Fruit fly (Drosophila melanogaster) whole organism, prepupa: ENCODE results near the gene Actbeta.

ENCODE experiments used
- Blimp-1 ChIP-seq: fragments of 200-800 bp; sonication (Bioruptor generic); optimal IDR thresholded peaks from 3 replicates; lab custom pipeline; 2017; ENCODE audit warnings: missing biosample characterization, missing genetic modification characterization, mild to moderate bottlenecking, moderate library complexity, missing genetic modification reagents
- CG10669 ChIP-seq: fragments of 200-800 bp; sonication (Bioruptor generic); optimal IDR thresholded peaks from 3 replicates; lab custom pipeline; 2018; ENCODE audit warnings: missing biosample characterization, mild to moderate bottlenecking, missing genetic modification characterization, moderate library complexity
- CG11294 ChIP-seq: fragments of 200-800 bp; sonication (Bioruptor generic); IDR thresholded peaks from 2 replicates; pipeline ENCODE4 v1.3.6; 2022; ENCODE audit warnings: missing biosample characterization, missing genetic modification characterization
- CG11762 ChIP-seq: fragments of 200-800 bp; sonication (Bioruptor generic); optimal IDR thresholded peaks from 3 replicates; lab custom pipeline; 2016; ENCODE audit warnings: missing biosample characterization, missing genetic modification characterization; ENCODE audit not compliant: insufficient read depth
- CG11902 ChIP-seq: fragments of 200-800 bp; sonication (Bioruptor generic); optimal IDR thresholded peaks from 3 replicates; lab custom pipeline; 2016; ENCODE audit warnings: missing biosample characterization, missing genetic modification characterization
- CG15336 ChIP-seq: fragments of 200-800 bp; sonication (Bioruptor generic); IDR thresholded peaks from 2 replicates; pipeline ENCODE4 v1.3.6; 2022; ENCODE audit warnings: missing biosample characterization, missing genetic modification characterization
- CG1621 ChIP-seq: fragments of 200-800 bp; sonication (Bioruptor generic); optimal IDR thresholded peaks from 3 replicates; lab custom pipeline; 2018; ENCODE audit warnings: missing biosample characterization, mild to moderate bottlenecking, missing genetic modification characterization
- CG16779 ChIP-seq: fragments of 200-800 bp; sonication (Bioruptor generic); optimal IDR thresholded peaks from 3 replicates; lab custom pipeline; 2017; ENCODE audit warnings: missing biosample characterization, mild to moderate bottlenecking, missing genetic modification characterization
- CG3032 ChIP-seq: fragments of 200-800 bp; optimal IDR thresholded peaks from 2 replicates; lab custom pipeline; 2019; ENCODE audit warnings: missing biosample characterization, mild to moderate bottlenecking, missing genetic modification characterization, moderate library complexity
- CG31627 ChIP-seq: fragments of 200-800 bp; sonication (Bioruptor generic); optimal IDR thresholded peaks from 3 replicates; lab custom pipeline; 2016; ENCODE audit warnings: missing biosample characterization, missing genetic modification characterization
- CG4318 ChIP-seq: fragments of 200-800 bp; sonication (Bioruptor generic); optimal IDR thresholded peaks from 3 replicates; lab custom pipeline; 2017; ENCODE audit warnings: missing biosample characterization, mild to moderate bottlenecking, missing genetic modification characterization
- CG6163 ChIP-seq: fragments of 200-800 bp; sonication (Bioruptor generic); IDR thresholded peaks from 3 replicates; pipeline ENCODE4 v1.3.6; 2022; ENCODE audit warnings: missing biosample characterization, missing genetic modification characterization
- CG6276 ChIP-seq: fragments of 200-800 bp; sonication (Bioruptor generic); optimal IDR thresholded peaks from 2 replicates; lab custom pipeline; 2017; ENCODE audit warnings: missing biosample characterization, mild to moderate bottlenecking, missing genetic modification characterization
- CG6792 ChIP-seq: fragments of 200-800 bp; sonication (Bioruptor generic); optimal IDR thresholded peaks from 3 replicates; lab custom pipeline; 2016; ENCODE audit warnings: missing biosample characterization, missing genetic modification characterization
- CG6808 ChIP-seq: fragments of 200-800 bp; sonication (Bioruptor generic); optimal IDR thresholded peaks from 3 replicates; lab custom pipeline; 2017; ENCODE audit warnings: missing biosample characterization, missing genetic modification characterization, mild to moderate bottlenecking, moderate library complexity, missing genetic modification reagents
- CG6854 ChIP-seq: fragments of 200-800 bp; sonication (Bioruptor generic); optimal IDR thresholded peaks from 2 replicates; lab custom pipeline; 2017; ENCODE audit warnings: missing biosample characterization, mild to moderate bottlenecking, missing genetic modification characterization
- CG7368 ChIP-seq: fragments of 200-800 bp; sonication (Bioruptor generic); optimal IDR thresholded peaks from 3 replicates; lab custom pipeline; 2016; ENCODE audit warnings: missing biosample characterization, missing genetic modification characterization
- CG8119 ChIP-seq: fragments of 200-800 bp; sonication (Bioruptor generic); IDR thresholded peaks from 3 replicates; pipeline ENCODE4 v1.3.6; 2022; ENCODE audit warnings: missing biosample characterization, missing genetic modification characterization
- CG8632 ChIP-seq: fragments of 200-800 bp; sonication (Bioruptor generic); optimal IDR thresholded peaks from 3 replicates; lab custom pipeline; 2016; ENCODE audit warnings: missing biosample characterization, missing genetic modification characterization
- Eip75B ChIP-seq: fragments of 200-800 bp; sonication (Bioruptor generic); optimal IDR thresholded peaks from 3 replicates; lab custom pipeline; 2016; ENCODE audit warnings: missing biosample characterization, missing genetic modification characterization
- Eip78C ChIP-seq: fragments of 200-800 bp; sonication (Bioruptor generic); peaks from one replicate; lab custom pipeline; 2016; ENCODE audit warnings: missing biosample characterization, missing genetic modification characterization
- Eip93F ChIP-seq: fragments of 200-800 bp; sonication (Bioruptor generic); optimal IDR thresholded peaks from 2 replicates; lab custom pipeline; 2016; ENCODE audit warnings: missing biosample characterization, mild to moderate bottlenecking, missing genetic modification characterization
- Ets96B ChIP-seq: fragments of 200-800 bp; optimal IDR thresholded peaks from 2 replicates; lab custom pipeline; 2019; ENCODE audit warnings: missing biosample characterization, mild to moderate bottlenecking, missing genetic modification characterization, moderate library complexity
- Gug ChIP-seq: fragments of 200-800 bp; sonication (Bioruptor generic); IDR thresholded peaks from 2 replicates; pipeline ENCODE4 v1.3.6; 2022; ENCODE audit warnings: missing biosample characterization, missing genetic modification characterization
- Hr38 ChIP-seq: sonication (Bioruptor generic); optimal IDR thresholded peaks from 2 replicates; lab custom pipeline; 2016; ENCODE audit warnings: missing biosample characterization, missing genetic modification characterization
- Hr39 ChIP-seq: fragments of 200-800 bp; sonication (Bioruptor generic); optimal IDR thresholded peaks from 2 replicates; lab custom pipeline; 2016; ENCODE audit warnings: missing biosample characterization, missing genetic modification characterization
- Hr4 ChIP-seq: fragments of 200-800 bp; sonication (Bioruptor generic); optimal IDR thresholded peaks from 3 replicates; lab custom pipeline; 2016; ENCODE audit warnings: missing biosample characterization, missing genetic modification characterization
- Lpt ChIP-seq: fragments of 200-800 bp; sonication (Bioruptor generic); optimal IDR thresholded peaks from 3 replicates; lab custom pipeline; 2016; ENCODE audit warnings: missing biosample characterization, missing genetic modification characterization
- OdsH ChIP-seq: fragments of 200-800 bp; sonication (Bioruptor generic); optimal IDR thresholded peaks from 3 replicates; lab custom pipeline; 2016; ENCODE audit warnings: missing biosample characterization, missing genetic modification characterization
- Smox ChIP-seq: fragments of 200-800 bp; sonication (Bioruptor generic); optimal IDR thresholded peaks from 3 replicates; lab custom pipeline; 2016; ENCODE audit warnings: missing biosample characterization, missing genetic modification characterization
- Sox102F ChIP-seq: fragments of 200-800 bp; sonication (Bioruptor generic); optimal IDR thresholded peaks from 2 replicates; lab custom pipeline; 2016; ENCODE audit warnings: missing biosample characterization, mild to moderate bottlenecking, missing genetic modification characterization
- Sox15 ChIP-seq: fragments of 200-800 bp; sonication (Bioruptor generic); optimal IDR thresholded peaks from 3 replicates; lab custom pipeline; 2016; ENCODE audit warnings: missing biosample characterization, missing genetic modification characterization
- achi ChIP-seq: fragments of 200-800 bp; sonication (Bioruptor generic); optimal IDR thresholded peaks from 3 replicates; lab custom pipeline; 2016; ENCODE audit warnings: missing biosample characterization, missing genetic modification characterization
- acj6 ChIP-seq: fragments of 200-800 bp; sonication (Bioruptor generic); optimal IDR thresholded peaks from 3 replicates; lab custom pipeline; 2016; ENCODE audit warnings: missing biosample characterization, missing genetic modification characterization
- cyc ChIP-seq: fragments of 200-800 bp; sonication (Bioruptor generic); optimal IDR thresholded peaks from 3 replicates; lab custom pipeline; 2016; ENCODE audit warnings: missing biosample characterization, missing genetic modification characterization
- dac ChIP-seq: fragments of 200-800 bp; sonication (Bioruptor generic); optimal IDR thresholded peaks from 2 replicates; lab custom pipeline; 2017; ENCODE audit warnings: missing biosample characterization, mild to moderate bottlenecking, missing genetic modification characterization
- dsx ChIP-seq: fragments of 200-800 bp; optimal IDR thresholded peaks from 3 replicates; lab custom pipeline; 2019; ENCODE audit warnings: missing biosample characterization, mild to moderate bottlenecking, missing genetic modification characterization, moderate library complexity; ENCODE audit not compliant: poor library complexity, severe bottlenecking
- esn ChIP-seq: fragments of 200-800 bp; sonication (Bioruptor generic); optimal IDR thresholded peaks from 2 replicates; lab custom pipeline; 2016; ENCODE audit warnings: missing biosample characterization, mild to moderate bottlenecking, missing genetic modification characterization, moderate library complexity
- fd59A ChIP-seq: fragments of 200-800 bp; sonication (Bioruptor generic); optimal IDR thresholded peaks from 2 replicates; lab custom pipeline; 2017; ENCODE audit warnings: missing biosample characterization, mild to moderate bottlenecking, missing genetic modification characterization, missing genetic modification reagents
- fd85E ChIP-seq: fragments of 200-800 bp; sonication (Bioruptor generic); optimal IDR thresholded peaks from 3 replicates; lab custom pipeline; 2016; ENCODE audit warnings: missing biosample characterization, missing genetic modification characterization
- fkh ChIP-seq: fragments of 200-800 bp; sonication (Bioruptor generic); optimal IDR thresholded peaks from 3 replicates; lab custom pipeline; 2017; ENCODE audit warnings: missing biosample characterization, mild to moderate bottlenecking, missing genetic modification characterization, moderate library complexity
- lz ChIP-seq: fragments of 200-800 bp; sonication (Bioruptor generic); optimal IDR thresholded peaks from 3 replicates; lab custom pipeline; 2016; ENCODE audit warnings: missing biosample characterization, missing genetic modification characterization
- net ChIP-seq: fragments of 200-800 bp; sonication (Bioruptor generic); optimal IDR thresholded peaks from 3 replicates; lab custom pipeline; 2016; ENCODE audit warnings: missing biosample characterization, missing genetic modification characterization
- pdm3 ChIP-seq: fragments of 200-800 bp; sonication (Bioruptor generic); optimal IDR thresholded peaks from 3 replicates; lab custom pipeline; 2016; ENCODE audit warnings: missing biosample characterization, missing genetic modification characterization
- salr ChIP-seq, 2 experiments: fragments of 200-800 bp; sonication (Bioruptor generic); optimal IDR thresholded peaks; 3 replicates each; lab custom pipeline; 2016 to 2018; ENCODE audit warnings: missing biosample characterization in 2 of 2, missing genetic modification characterization in 2 of 2, mild to moderate bottlenecking in 1 of 2
- spab ChIP-seq: fragments of 200-800 bp; sonication (Bioruptor generic); optimal IDR thresholded peaks from 2 replicates; lab custom pipeline; 2017; ENCODE audit warnings: missing biosample characterization, mild to moderate bottlenecking, missing genetic modification characterization, missing genetic modification reagents
- ss ChIP-seq, 2 experiments: fragments of 200-800 bp; sonication (Bioruptor generic); optimal IDR thresholded peaks; 2 replicates in 1 of 2; 3 replicates in 1 of 2; lab custom pipeline; 2017 to 2018; ENCODE audit warnings: mild to moderate bottlenecking in 2 of 2, missing biosample characterization in 2 of 2, missing genetic modification characterization in 2 of 2, moderate library complexity in 1 of 2
- svp ChIP-seq: fragments of 200-800 bp; sonication (Bioruptor generic); peaks from one replicate; lab custom pipeline; 2016; ENCODE audit warnings: missing biosample characterization, missing genetic modification characterization
- topi ChIP-seq: fragments of 200-800 bp; sonication (Bioruptor generic); optimal IDR thresholded peaks from 3 replicates; lab custom pipeline; 2016; ENCODE audit warnings: missing biosample characterization, missing genetic modification characterization
- vri ChIP-seq: fragments of 200-800 bp; sonication (Bioruptor generic); optimal IDR thresholded peaks from 3 replicates; lab custom pipeline; 2016; ENCODE audit warnings: missing biosample characterization, mild to moderate bottlenecking, missing genetic modification characterization

The Actbeta gene

DNA sequence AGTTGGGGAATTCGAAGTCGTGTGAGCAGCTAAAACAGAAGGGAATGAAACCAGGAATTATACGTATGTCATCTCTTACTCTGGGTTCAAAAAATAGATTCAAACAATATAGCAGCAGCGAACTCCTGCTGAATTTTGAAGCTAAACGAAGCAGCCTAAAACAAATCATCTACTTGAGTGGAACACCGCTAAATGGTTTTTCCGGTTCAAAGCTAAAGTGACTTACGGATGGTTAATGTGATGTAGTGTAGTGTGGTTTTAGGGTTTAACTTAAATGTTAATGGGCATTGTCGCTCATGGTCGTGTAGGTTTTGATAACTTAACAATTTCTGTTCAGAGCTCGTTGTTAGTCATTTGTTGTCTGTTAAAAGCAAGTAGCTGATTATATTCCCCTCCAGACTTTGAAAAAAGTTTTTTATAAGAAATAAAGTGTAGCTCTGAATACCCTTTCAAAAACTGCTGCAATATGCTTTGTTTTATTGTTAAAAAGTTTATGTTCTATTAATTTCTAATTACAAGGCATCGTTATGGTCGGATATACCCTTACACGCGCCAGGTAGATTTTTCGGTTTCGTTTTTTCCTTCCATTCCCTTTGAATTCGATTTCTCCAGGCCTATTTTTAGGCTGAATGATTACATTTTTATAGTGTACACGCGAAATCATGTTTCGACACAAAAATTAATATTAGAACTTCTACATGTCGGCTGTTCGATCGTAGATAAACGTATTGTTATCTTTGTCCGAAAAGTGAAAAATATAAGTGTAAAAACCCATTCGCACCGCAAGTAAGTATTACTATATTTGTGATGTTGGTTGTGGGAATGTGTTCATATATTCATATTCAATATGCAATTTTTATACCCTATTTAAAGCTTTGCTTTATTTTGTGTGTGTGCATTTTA, 28.5 kb upstream of the Actbeta start:
- no peak for TF ChIP-seq dsx (GFP tag; lab: Kevin White, UChicago)
- TF ChIP-seq OdsH (GFP tag; lab: Kevin White, UChicago), result peak; percentile 95
- peak; percentile 96 for TF ChIP-seq Hr4 (GFP tag; lab: Kevin White, UChicago)
- TF ChIP-seq Smox (GFP tag; lab: Kevin White, UChicago), result peak; percentile 93
- TF ChIP-seq Hr39, result peak; percentile 94
- TF ChIP-seq svp, result no peak
- TF ChIP-seq Eip93F (GFP tag; lab: Kevin White, UChicago), result peak; percentile 87
- TF ChIP-seq CG15336 (GFP tag; lab: Robert Waterston, UW), result peak; percentile 97
- peak; percentile 47 for TF ChIP-seq Hr38 (GFP tag; lab: Kevin White, UChicago)
- peak; percentile 98 for TF ChIP-seq Eip78C (GFP tag; lab: Kevin White, UChicago)
- TF ChIP-seq CG6854 (GFP tag; lab: Kevin White, UChicago), result peak; percentile 58
- peak; percentile 74 for TF ChIP-seq Sox15 (GFP tag; lab: Kevin White, UChicago)
- TF ChIP-seq fd59A, result no peak
- peak; percentile 88 for TF ChIP-seq CG8632
- TF ChIP-seq Eip75B (GFP tag; lab: Kevin White, UChicago), result peak; percentile 95
- peak; percentile 94 for TF ChIP-seq lz (GFP tag; lab: Kevin White, UChicago)
- peak; percentile 91 for TF ChIP-seq cyc (GFP tag; lab: Kevin White, UChicago)
- peak; percentile 94 for TF ChIP-seq achi (GFP tag; lab: Kevin White, UChicago)
- no peak for TF ChIP-seq net (GFP tag; lab: Kevin White, UChicago)
- TF ChIP-seq Sox102F (GFP tag; lab: Kevin White, UChicago), result peak; percentile 96
- peak; percentile 87 for TF ChIP-seq CG4318
- TF ChIP-seq pdm3, result peak; percentile 96
- TF ChIP-seq salr (GFP tag; optimal IDR thresholded peaks at IDR 0.05; lab: Kevin White, UChicago), result peak in 1 of 2 experiments; percentile 88
- no peak for TF ChIP-seq CG6163 (GFP tag; lab: Robert Waterston, UW)
- TF ChIP-seq Gug, result no peak
- TF ChIP-seq CG6808, result no peak
- TF ChIP-seq fkh (GFP tag; lab: Kevin White, UChicago), result no peak
- peak; percentile 96 for TF ChIP-seq acj6 (GFP tag; lab: Kevin White, UChicago)
- peak; percentile 92 for TF ChIP-seq CG6792
- TF ChIP-seq ss (GFP tag; optimal IDR thresholded peaks at IDR 0.05; lab: Kevin White, UChicago), result no peak
- no peak for TF ChIP-seq CG6276 (GFP tag; lab: Kevin White, UChicago)
- TF ChIP-seq CG11902 (GFP tag; lab: Kevin White, UChicago), result peak; percentile 80
- TF ChIP-seq Blimp-1 (GFP tag; lab: Kevin White, UChicago), result peak; percentile 55
- peak; percentile 85 for TF ChIP-seq CG3032 (tag; lab: Kevin White, UChicago)
- TF ChIP-seq spab (GFP tag; lab: Kevin White, UChicago), result no peak
- TF ChIP-seq fd85E, result peak; percentile 68
- peak; percentile 87 for TF ChIP-seq CG10669 (GFP tag; lab: Kevin White, UChicago)
- TF ChIP-seq Ets96B (tag; lab: Kevin White, UChicago), result peak; percentile 92
- no peak for TF ChIP-seq CG16779
- no peak for TF ChIP-seq CG11294 (GFP tag; lab: Robert Waterston, UW)
- no peak for TF ChIP-seq CG8119 (GFP tag; lab: Robert Waterston, UW)
- peak; percentile 88 for TF ChIP-seq dac (GFP tag; lab: Kevin White, UChicago)
- TF ChIP-seq CG7368 (GFP tag; lab: Kevin White, UChicago), result no peak
- peak; percentile 97 for TF ChIP-seq Lpt (GFP tag; lab: Kevin White, UChicago)
- no peak for TF ChIP-seq CG1621 (tag; lab: Kevin White, UChicago)
- TF ChIP-seq topi (GFP tag; lab: Kevin White, UChicago), result peak; percentile 93
- peak; percentile 89 for TF ChIP-seq CG11762 (GFP tag; lab: Kevin White, UChicago)
- peak; percentile 96 for TF ChIP-seq esn
- peak; percentile 92 for TF ChIP-seq vri
- peak; percentile 93 for TF ChIP-seq CG31627 (GFP tag; lab: Kevin White, UChicago)
